Fruit fly (Drosophila melanogaster) whole organism, embryonic: ENCODE measurements around the gene dpr20.

Experiments used
- C15 ChIP-seq: fragments of 200-800 bp; sonication (Bioruptor generic); IDR thresholded peaks from 3 replicates; pipeline ENCODE4 v1.3.6; 2022; ENCODE audit warnings: missing biosample characterization, missing genetic modification characterization
- CG10959 ChIP-seq: fragments of 200-800 bp; sonication (Bioruptor generic); IDR thresholded peaks from 2 replicates; pipeline ENCODE4 v1.3.6; 2022; ENCODE audit warnings: missing biosample characterization, missing genetic modification characterization
- CG12104 ChIP-seq: fragments of 200-800 bp; sonication (Bioruptor generic); optimal IDR thresholded peaks from 3 replicates; lab custom pipeline; 2016; ENCODE audit warnings: missing biosample characterization, missing genetic modification characterization
- CG12155 ChIP-seq: fragments of 200-800 bp; sonication (Bioruptor generic); optimal IDR thresholded peaks from 3 replicates; lab custom pipeline; 2016; ENCODE audit warnings: missing biosample characterization, missing genetic modification characterization
- CG14014 ChIP-seq: fragments of 200-800 bp; sonication (Bioruptor generic); IDR thresholded peaks from 2 replicates; pipeline ENCODE4 v1.3.6; 2022; ENCODE audit warnings: missing biosample characterization, missing genetic modification characterization
- CG14710 ChIP-seq: fragments of 200-800 bp; sonication (Bioruptor generic); optimal IDR thresholded peaks from 3 replicates; lab custom pipeline; 2019; ENCODE audit warnings: missing biosample characterization, mild to moderate bottlenecking, missing genetic modification characterization, moderate library complexity
- CG14965 ChIP-seq: fragments of 200-800 bp; sonication (Bioruptor generic); optimal IDR thresholded peaks from 2 replicates; lab custom pipeline; 2016; ENCODE audit warnings: missing biosample characterization, missing genetic modification characterization, borderline replicate concordance
- CG15479 ChIP-seq: fragments of 200-800 bp; sonication (Bioruptor generic); optimal IDR thresholded peaks from 3 replicates; lab custom pipeline; 2019; ENCODE audit warnings: missing biosample characterization, mild to moderate bottlenecking, missing genetic modification characterization, moderate library complexity
- CG1602 ChIP-seq: fragments of 200-800 bp; sonication (Bioruptor generic); optimal IDR thresholded peaks from 3 replicates; lab custom pipeline; 2016; ENCODE audit warnings: missing biosample characterization, missing genetic modification characterization
- CG16813 ChIP-seq: fragments of 200-800 bp; sonication (Bioruptor generic); IDR thresholded peaks from 3 replicates; pipeline ENCODE4 v1.3.6; 2022; ENCODE audit warnings: missing biosample characterization, missing genetic modification characterization; ENCODE audit not compliant: partially characterized antibody
- CG17612 ChIP-seq: fragments of 200-800 bp; sonication (Bioruptor generic); IDR thresholded peaks from 2 replicates; pipeline ENCODE4 v1.3.6; 2022; ENCODE audit warnings: missing biosample characterization, missing genetic modification characterization
- CG1832 ChIP-seq: fragments of 200-800 bp; sonication (Bioruptor generic); optimal IDR thresholded peaks from 2 replicates; lab custom pipeline; 2017; ENCODE audit warnings: missing biosample characterization, mild to moderate bottlenecking, missing genetic modification characterization, inconsistent platforms
- CG2199 ChIP-seq: fragments of 200-800 bp; sonication (Bioruptor generic); IDR thresholded peaks from 3 replicates; pipeline ENCODE4 v1.3.6; 2022; ENCODE audit warnings: missing biosample characterization, missing genetic modification characterization
- CG3065 ChIP-seq: fragments of 200-800 bp; sonication (Bioruptor generic); optimal IDR thresholded peaks from 2 replicates; lab custom pipeline; 2016; ENCODE audit warnings: missing biosample characterization, missing genetic modification characterization
- CG32532 ChIP-seq: fragments of 200-800 bp; sonication (Bioruptor generic); IDR thresholded peaks from 2 replicates; pipeline ENCODE4 v1.3.6; 2022; ENCODE audit warnings: missing biosample characterization, missing genetic modification characterization
- CG3838 ChIP-seq: fragments of 200-800 bp; sonication (Bioruptor generic); optimal IDR thresholded peaks from 3 replicates; lab custom pipeline; 2016; ENCODE audit warnings: missing biosample characterization, missing genetic modification characterization
- CG5180 ChIP-seq: fragments of 200-800 bp; sonication (Bioruptor generic); optimal IDR thresholded peaks from 3 replicates; lab custom pipeline; 2017; ENCODE audit warnings: missing biosample characterization, missing genetic modification characterization, mild to moderate bottlenecking, moderate library complexity, missing genetic modification reagents
- CG6791 ChIP-seq: fragments of 200-800 bp; sonication (Bioruptor generic); IDR thresholded peaks from 3 replicates; pipeline ENCODE4 v1.3.6; 2022; ENCODE audit warnings: missing biosample characterization, missing genetic modification characterization; ENCODE audit not compliant: partially characterized antibody
- CG6813 ChIP-seq: fragments of 200-800 bp; sonication (Bioruptor generic); optimal IDR thresholded peaks from 2 replicates; lab custom pipeline; 2017; ENCODE audit warnings: missing biosample characterization, missing genetic modification characterization, mild to moderate bottlenecking, moderate library complexity, missing genetic modification reagents
- CG7556 ChIP-seq: fragments of 200-800 bp; sonication (Bioruptor generic); optimal IDR thresholded peaks from 2 replicates; lab custom pipeline; 2017; ENCODE audit warnings: missing biosample characterization, mild to moderate bottlenecking, missing genetic modification characterization
- CG7786 ChIP-seq: fragments of 200-800 bp; sonication (Bioruptor generic); optimal IDR thresholded peaks from 2 replicates; lab custom pipeline; 2016; ENCODE audit warnings: missing biosample characterization, missing genetic modification characterization
- CG7928 ChIP-seq: fragments of 200-800 bp; sonication (Bioruptor generic); optimal IDR thresholded peaks from 2 replicates; lab custom pipeline; 2017; ENCODE audit warnings: missing biosample characterization, mild to moderate bottlenecking, missing genetic modification characterization
- CG8478 ChIP-seq: fragments of >200 bp; optimal IDR thresholded peaks from 2 replicates; lab custom pipeline; 2018
- CG9609 ChIP-seq: fragments of 200-800 bp; sonication (Bioruptor generic); optimal IDR thresholded peaks from 3 replicates; lab custom pipeline; 2016; ENCODE audit warnings: missing biosample characterization, missing genetic modification characterization
- Deaf1 ChIP-seq: fragments of 200-800 bp; optimal IDR thresholded peaks from 3 replicates; lab custom pipeline; 2019; ENCODE audit warnings: missing biosample characterization, mild to moderate bottlenecking, missing genetic modification characterization, moderate library complexity
- Dll ChIP-seq: fragments of 200-800 bp; sonication (Bioruptor generic); IDR thresholded peaks from 4 replicates; pipeline ENCODE4 v1.3.6; 2022; ENCODE audit warnings: missing biosample characterization, missing genetic modification characterization; ENCODE audit not compliant: partially characterized antibody
- Drgx ChIP-seq: fragments of 200-800 bp; sonication (Bioruptor generic); IDR thresholded peaks from 2 replicates; pipeline ENCODE4 v1.3.6; 2022; ENCODE audit warnings: missing biosample characterization, missing genetic modification characterization
- Jarid2 ChIP-seq: fragments of 200-800 bp; sonication (Bioruptor generic); optimal IDR thresholded peaks from 3 replicates; lab custom pipeline; 2017; ENCODE audit warnings: mild to moderate bottlenecking, missing biosample characterization, missing genetic modification reagents, missing genetic modification characterization
- Ptx1 ChIP-seq: fragments of 200-800 bp; sonication (Bioruptor generic); IDR thresholded peaks from 2 replicates; pipeline ENCODE4 v1.3.6; 2022; ENCODE audit warnings: missing biosample characterization, missing genetic modification characterization
- Sry-β ChIP-seq: fragments of 200-800 bp; sonication (Bioruptor generic); optimal IDR thresholded peaks from 2 replicates; lab custom pipeline; 2018; ENCODE audit warnings: missing biosample characterization, mild to moderate bottlenecking, missing genetic modification characterization, moderate library complexity
- Ssrp ChIP-seq: fragments of 200-800 bp; sonication (Bioruptor generic); optimal IDR thresholded peaks from 2 replicates; lab custom pipeline; 2018; ENCODE audit warnings: missing biosample characterization, mild to moderate bottlenecking, missing genetic modification characterization, moderate library complexity
- ac ChIP-seq: fragments of 200-800 bp; sonication (Bioruptor generic); optimal IDR thresholded peaks from 3 replicates; lab custom pipeline; 2017; ENCODE audit warnings: missing biosample characterization, mild to moderate bottlenecking, missing genetic modification characterization
- bbx ChIP-seq: fragments of 200-800 bp; sonication (Bioruptor generic); IDR thresholded peaks from 2 replicates; pipeline ENCODE4 v1.3.6; 2022; ENCODE audit warnings: missing biosample characterization, missing genetic modification characterization; ENCODE audit not compliant: partially characterized antibody
- bowl ChIP-seq: fragments of 200-800 bp; sonication (Bioruptor generic); IDR thresholded peaks from 2 replicates; pipeline ENCODE4 v1.3.6; 2022; ENCODE audit warnings: missing biosample characterization, missing genetic modification characterization
- br ChIP-seq: fragments of >200 bp; optimal IDR thresholded peaks from 2 replicates; lab custom pipeline; 2017
- chinmo ChIP-seq: fragments of 200-800 bp; sonication (Bioruptor generic); IDR thresholded peaks from 4 replicates; pipeline ENCODE4 v1.3.6; 2022; ENCODE audit warnings: missing biosample characterization, missing genetic modification characterization; ENCODE audit not compliant: partially characterized antibody
- eve ChIP-seq, 2 experiments: fragments of >200 bp; optimal IDR thresholded peaks; 2 replicates each; lab custom pipeline; 2017; ENCODE audit warnings: missing biosample characterization in 2 of 2, missing genetic modification characterization in 2 of 2
- fu2 ChIP-seq: fragments of 200-800 bp; sonication (Bioruptor generic); optimal IDR thresholded peaks from 2 replicates; lab custom pipeline; 2016; ENCODE audit warnings: missing biosample characterization, missing genetic modification characterization
- gce ChIP-seq: fragments of 200-800 bp; sonication (Bioruptor generic); IDR thresholded peaks from 3 replicates; pipeline ENCODE4 v1.3.6; 2022; ENCODE audit warnings: missing biosample characterization, missing genetic modification characterization
- gcm ChIP-seq: fragments of 200-800 bp; sonication (Bioruptor generic); optimal IDR thresholded peaks from 2 replicates; lab custom pipeline; 2019; ENCODE audit warnings: missing biosample characterization, mild to moderate bottlenecking, missing genetic modification characterization, moderate library complexity
- gem ChIP-seq: fragments of 200-800 bp; sonication (Bioruptor generic); optimal IDR thresholded peaks from 2 replicates; lab custom pipeline; 2019; ENCODE audit warnings: missing biosample characterization, mild to moderate bottlenecking, missing genetic modification characterization, moderate library complexity
- ham ChIP-seq: fragments of 200-800 bp; sonication (Bioruptor generic); IDR thresholded peaks from 2 replicates; pipeline ENCODE4 v1.3.6; 2022; ENCODE audit warnings: missing biosample characterization, missing genetic modification characterization
- ken ChIP-seq: fragments of 200-800 bp; sonication (Bioruptor generic); IDR thresholded peaks from 3 replicates; pipeline ENCODE4 v1.3.6; 2022; ENCODE audit warnings: missing biosample characterization, missing genetic modification characterization
- lbe ChIP-seq: fragments of 200-800 bp; sonication (Bioruptor generic); optimal IDR thresholded peaks from 2 replicates; lab custom pipeline; 2016; ENCODE audit warnings: missing biosample characterization, mild to moderate bottlenecking, missing genetic modification characterization
- mam ChIP-seq: fragments of 200-800 bp; sonication (Bioruptor generic); optimal IDR thresholded peaks from 3 replicates; lab custom pipeline; 2016; ENCODE audit warnings: missing biosample characterization, missing genetic modification characterization
- pho ChIP-seq: fragments of 200-800 bp; sonication (Bioruptor generic); optimal IDR thresholded peaks from 2 replicates; lab custom pipeline; 2016; ENCODE audit warnings: missing biosample characterization, missing genetic modification characterization
- slbo ChIP-seq: fragments of 200-800 bp; sonication (Bioruptor generic); IDR thresholded peaks from 2 replicates; pipeline ENCODE4 v1.3.6; 2022; ENCODE audit warnings: missing biosample characterization, missing genetic modification characterization
- z ChIP-seq: fragments of 200-800 bp; sonication (Bioruptor generic); IDR thresholded peaks from 3 replicates; pipeline ENCODE4 v1.3.6; 2022; ENCODE audit warnings: missing biosample characterization, missing genetic modification characterization
- zen2 ChIP-seq: fragments of 200-800 bp; sonication (Bioruptor generic); IDR thresholded peaks from 3 replicates; pipeline ENCODE4 v1.3.6; 2022; ENCODE audit warnings: missing biosample characterization, missing genetic modification characterization; ENCODE audit not compliant: partially characterized antibody
- zfh1 ChIP-seq: fragments of 200-800 bp; sonication (Bioruptor generic); IDR thresholded peaks from 3 replicates; pipeline ENCODE4 v1.3.6; 2022; ENCODE audit warnings: missing biosample characterization, missing genetic modification characterization

dpr20 gene

dm6 chr3L:805642-806218 lies 51.3 kb downstream of the dpr20 start (continued):
- peak; percentile 70 for TF ChIP-seq gem
- TF ChIP-seq CG16813 (GFP tag; lab: Robert Waterston, UW), result no peak
- peak; percentile 45 for TF ChIP-seq CG5180 (GFP tag; lab: Kevin White, UChicago)
- TF ChIP-seq Sry-β, result no peak
- TF ChIP-seq bbx (GFP tag; lab: Robert Waterston, UW), result no peak
- TF ChIP-seq gce (GFP tag; lab: Robert Waterston, UW), result peak; percentile 58; the same call in 1 of the 3 replicates
- TF ChIP-seq CG7556, result peak; percentile 57
- no peak for TF ChIP-seq CG3065 (GFP tag; lab: Kevin White, UChicago)
- peak; percentile 39; the same call in 1 of the 3 replicates for TF ChIP-seq z
- no peak for TF ChIP-seq lbe (GFP tag; lab: Kevin White, UChicago)
- no peak for TF ChIP-seq CG15479 (GFP tag; lab: Kevin White, UChicago)
- TF ChIP-seq ac (GFP tag; lab: Kevin White, UChicago), result no peak
- peak; percentile 11 for TF ChIP-seq fu2 (GFP tag; lab: Kevin White, UChicago)
- peak; percentile 19; the same call in 1 of the 2 replicates for TF ChIP-seq CG10959 (GFP tag; lab: Robert Waterston, UW)
- peak; percentile 14 for TF ChIP-seq CG1832
- no peak for TF ChIP-seq chinmo (GFP tag; lab: Robert Waterston, UW)
- TF ChIP-seq Ssrp (tag; lab: Kevin White, UChicago), result peak; percentile 33
- TF ChIP-seq gcm, result peak; percentile 57
- peak; percentile 23; the same call in 1 of the 2 replicates for TF ChIP-seq CG32532 (GFP tag; lab: Robert Waterston, UW)
- TF ChIP-seq Jarid2 (GFP tag; lab: Kevin White, UChicago), result no peak
- peak; percentile 96 for TF ChIP-seq Drgx
- TF ChIP-seq CG12104 (GFP tag; lab: Kevin White, UChicago), result peak; percentile 6
- peak; percentile 20 for TF ChIP-seq CG1602 (GFP tag; lab: Kevin White, UChicago)
- no peak for TF ChIP-seq C15
- no peak for TF ChIP-seq CG7928 (GFP tag; lab: Kevin White, UChicago)
- TF ChIP-seq Dll (GFP tag; lab: Robert Waterston, UW), result no peak
- TF ChIP-seq ham (GFP tag; lab: Robert Waterston, UW), result no peak
- TF ChIP-seq mam (GFP tag; lab: Kevin White, UChicago), result peak; percentile 37
- no peak for TF ChIP-seq CG6791 (GFP tag; lab: Robert Waterston, UW)
- no peak for TF ChIP-seq CG8478 (lab: Kevin White, UChicago)
- peak; percentile 10 for TF ChIP-seq CG9609 (GFP tag; lab: Kevin White, UChicago)
- peak; percentile 10 for TF ChIP-seq pho (GFP tag; lab: Kevin White, UChicago)
- peak; percentile 39; the same call in 1 of the 2 replicates for TF ChIP-seq slbo (GFP tag; lab: Robert Waterston, UW)
- no peak for TF ChIP-seq CG17612 (GFP tag; lab: Robert Waterston, UW)
- no peak; the same call in 1 of the 2 replicates for TF ChIP-seq CG14014 (GFP tag; lab: Robert Waterston, UW)
- no peak for TF ChIP-seq zen2 (GFP tag; lab: Robert Waterston, UW)
- peak; percentile 80 for TF ChIP-seq zfh1 (GFP tag; lab: Robert Waterston, UW)
- peak in 1 of 2 experiments; percentile 68 for TF ChIP-seq eve (GFP tag; optimal IDR thresholded peaks at IDR 0.05; lab: Kevin White, UChicago)
- peak; percentile 61 for TF ChIP-seq Ptx1 (GFP tag; lab: Robert Waterston, UW)
- no peak for TF ChIP-seq CG14965 (GFP tag; lab: Kevin White, UChicago)
- TF ChIP-seq CG2199 (GFP tag; lab: Robert Waterston, UW), result 0 out of 3 replicates have a peak, but pooled peaks have one; percentile 61
- TF ChIP-seq CG12155 (GFP tag; lab: Kevin White, UChicago), result no peak
- TF ChIP-seq ken, result peak; percentile 62; the same call in 1 of the 3 replicates
- 0 out of 2 replicates have a peak, but pooled peaks have one; percentile 5 for TF ChIP-seq bowl (GFP tag; lab: Robert Waterston, UW)
- TF ChIP-seq CG7786 (GFP tag; lab: Kevin White, UChicago), result peak; percentile 39
- no peak for TF ChIP-seq CG3838 (GFP tag; lab: Kevin White, UChicago)
- peak; percentile 22 for TF ChIP-seq CG6813
- TF ChIP-seq br (lab: Kevin White, UChicago), result no peak
- TF ChIP-seq Deaf1 (tag; lab: Kevin White, UChicago), result no peak
- peak; percentile 66 for TF ChIP-seq CG14710 (tag; lab: Kevin White, UChicago)
